Worm (Caenorhabditis elegans): Measurements from ENCODE around the gene snf-11.

The snf-11 gene

DNA sequence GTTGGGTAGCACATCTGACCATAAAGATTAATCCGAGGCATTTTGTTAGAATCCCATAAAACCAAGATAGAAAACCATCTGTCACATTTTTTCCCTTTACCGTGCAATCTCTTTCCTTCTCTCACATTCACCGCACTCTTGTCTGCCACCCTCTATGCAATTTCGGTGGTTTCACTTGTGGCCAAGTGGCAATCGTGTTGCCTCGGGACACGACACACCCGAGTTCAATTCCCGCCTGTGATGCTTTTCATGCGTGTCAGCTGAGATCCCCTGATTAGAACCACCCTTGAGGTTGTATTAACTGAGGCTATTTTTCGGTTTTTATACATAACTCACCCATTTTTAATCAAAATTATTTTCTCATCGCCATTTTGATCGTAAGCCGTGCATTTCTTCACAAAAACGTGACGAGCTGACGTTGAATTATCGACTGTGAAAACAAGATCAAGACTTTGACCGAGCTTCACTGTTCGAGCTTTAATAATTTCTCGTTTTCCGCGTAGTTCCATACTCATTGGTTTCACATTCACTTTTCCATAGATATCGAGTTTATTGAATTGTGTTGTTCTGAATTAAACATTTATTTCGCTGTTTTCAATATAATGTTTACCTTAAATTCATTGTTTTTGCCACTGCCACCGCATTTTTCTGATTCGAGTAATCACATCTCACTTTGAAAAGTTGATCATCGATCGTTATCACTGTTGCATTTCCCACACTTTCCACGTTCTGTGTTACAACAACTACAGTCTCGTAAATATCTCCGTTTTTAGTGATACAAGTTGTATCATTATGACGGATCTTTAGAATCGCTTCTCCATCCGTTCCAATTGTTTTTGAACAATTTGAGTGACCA, 6.0 kb upstream of the snf-11 start:
- peak; percentile 77 for TF ChIP-seq tbx-7 (tag; optimal IDR thresholded peaks at IDR 0.05)
- no peak for TF ChIP-seq ama-1 (optimal IDR thresholded peaks at IDR 0.05)
- peak; percentile 97 for TF ChIP-seq npax-4 (tag; optimal IDR thresholded peaks at IDR 0.05)
- peak; percentile 88 for TF ChIP-seq mec-3 (tag; optimal IDR thresholded peaks at IDR 0.05; ENCODE audit: borderline replicate concordance)
- TF ChIP-seq ceh-18 (tag; optimal IDR thresholded peaks at IDR 0.05): peak; percentile 96
- TF ChIP-seq T23F11.4 (GFP tag; optimal IDR thresholded peaks at IDR 0.05): peak; percentile 100
- peak; percentile 99 for TF ChIP-seq dve-1 (tag; optimal IDR thresholded peaks at IDR 0.05)
- peak; percentile 98 for TF ChIP-seq unc-86 (tag; optimal IDR thresholded peaks at IDR 0.05)
- TF ChIP-seq K02D7.2 (tag; optimal IDR thresholded peaks at IDR 0.05): peak; percentile 100
- TF ChIP-seq dmd-4 (tag; optimal IDR thresholded peaks at IDR 0.05; ENCODE audit: borderline replicate concordance): peak; percentile 98
- TF ChIP-seq fax-1 (tag; optimal IDR thresholded peaks at IDR 0.05): peak; percentile 96
- peak; percentile 100 for TF ChIP-seq pat-9 (tag; optimal IDR thresholded peaks at IDR 0.05)
- TF ChIP-seq nhr-232 (tag; optimal IDR thresholded peaks at IDR 0.05): peak; percentile 99
- peak; percentile 98 for TF ChIP-seq che-1 (tag; optimal IDR thresholded peaks at IDR 0.05)
- TF ChIP-seq odd-2 (tag; optimal IDR thresholded peaks at IDR 0.05): peak; percentile 91
- peak; percentile 99 for TF ChIP-seq ceh-45 (GFP tag; IDR thresholded peaks at IDR 0.05)
- TF ChIP-seq ceh-19 (GFP tag; optimal IDR thresholded peaks at IDR 0.05): peak; percentile 99
- TF ChIP-seq hlh-13 (GFP tag; optimal IDR thresholded peaks at IDR 0.05): peak; percentile 99
- TF ChIP-seq sox-2 (GFP tag; IDR thresholded peaks at IDR 0.05): peak; percentile 98
- TF ChIP-seq tbx-2 (tag; optimal IDR thresholded peaks at IDR 0.05): peak; percentile 99
- TF ChIP-seq pag-3 (tag; optimal IDR thresholded peaks at IDR 0.05; ENCODE audit: borderline replicate concordance): peak; percentile 92
- peak; percentile 98 for TF ChIP-seq ceh-48 (tag; optimal IDR thresholded peaks at IDR 0.05)
- peak; percentile 85 for TF ChIP-seq fkh-10 (GFP tag; optimal IDR thresholded peaks at IDR 0.05)
- TF ChIP-seq unc-55 (GFP tag; optimal IDR thresholded peaks at IDR 0.05): peak; percentile 65
- peak; percentile 97 for TF ChIP-seq ceh-22 (tag; optimal IDR thresholded peaks at IDR 0.05)
- TF ChIP-seq elt-4 (tag; optimal IDR thresholded peaks at IDR 0.05): peak; percentile 97
- TF ChIP-seq ceh-2 (tag; optimal IDR thresholded peaks at IDR 0.05): peak; percentile 99
- peak; percentile 100 for TF ChIP-seq elt-2 (tag; optimal IDR thresholded peaks at IDR 0.05)
- peak; percentile 100 for TF ChIP-seq ceh-6 (GFP tag; optimal IDR thresholded peaks at IDR 0.05)
- TF ChIP-seq ref-2 (tag; optimal IDR thresholded peaks at IDR 0.05): peak; percentile 97
- TF ChIP-seq fkh-6 (tag; optimal IDR thresholded peaks at IDR 0.05): peak; percentile 96
- TF ChIP-seq ceh-34 (tag; optimal IDR thresholded peaks at IDR 0.05): peak; percentile 99
- TF ChIP-seq pqm-1 (tag; optimal IDR thresholded peaks at IDR 0.05): peak; percentile 98
- TF ChIP-seq zip-5 (tag; optimal IDR thresholded peaks at IDR 0.05): peak; percentile 90
- peak; percentile 96 for TF ChIP-seq pha-2 (tag; optimal IDR thresholded peaks at IDR 0.05)
- TF ChIP-seq lin-11 (tag; optimal IDR thresholded peaks at IDR 0.05): peak; percentile 97
- peak; percentile 96 for TF ChIP-seq ceh-31 (tag; optimal IDR thresholded peaks at IDR 0.05)
- peak; percentile 99 for TF ChIP-seq lim-6 (tag; optimal IDR thresholded peaks at IDR 0.05)
- TF ChIP-seq C08G9.2 (tag; optimal IDR thresholded peaks at IDR 0.05): peak; percentile 99
- TF ChIP-seq pros-1 (tag; optimal IDR thresholded peaks at IDR 0.05): peak; percentile 90
- TF ChIP-seq madf-2 (tag; optimal IDR thresholded peaks at IDR 0.05): peak; percentile 97
- TF ChIP-seq ceh-30 (tag; optimal IDR thresholded peaks at IDR 0.05): peak; percentile 96
- peak; percentile 98 for TF ChIP-seq K09A11.1 (tag; optimal IDR thresholded peaks at IDR 0.05; ENCODE audit: insufficient read depth)
- TF ChIP-seq rnt-1 (tag; optimal IDR thresholded peaks at IDR 0.05): peak; percentile 98
- peak; percentile 99 for TF ChIP-seq sox-4 (tag; optimal IDR thresholded peaks at IDR 0.05)
- TF ChIP-seq nfya-1 (tag; optimal IDR thresholded peaks at IDR 0.05): peak; percentile 91
- TF ChIP-seq ttx-3 (tag; optimal IDR thresholded peaks at IDR 0.05): peak; percentile 99
- peak; percentile 98 for TF ChIP-seq ceh-9 (tag; optimal IDR thresholded peaks at IDR 0.05)
- TF ChIP-seq pax-1 (tag; optimal IDR thresholded peaks at IDR 0.05): peak; percentile 76
- no peak for TF ChIP-seq pha-4 (tag; optimal IDR thresholded peaks at IDR 0.05)
- TF ChIP-seq ets-4 (tag; optimal IDR thresholded peaks at IDR 0.05): peak; percentile 94
